Worm (Caenorhabditis elegans): ENCODE results near the gene grl-7.

DNA sequence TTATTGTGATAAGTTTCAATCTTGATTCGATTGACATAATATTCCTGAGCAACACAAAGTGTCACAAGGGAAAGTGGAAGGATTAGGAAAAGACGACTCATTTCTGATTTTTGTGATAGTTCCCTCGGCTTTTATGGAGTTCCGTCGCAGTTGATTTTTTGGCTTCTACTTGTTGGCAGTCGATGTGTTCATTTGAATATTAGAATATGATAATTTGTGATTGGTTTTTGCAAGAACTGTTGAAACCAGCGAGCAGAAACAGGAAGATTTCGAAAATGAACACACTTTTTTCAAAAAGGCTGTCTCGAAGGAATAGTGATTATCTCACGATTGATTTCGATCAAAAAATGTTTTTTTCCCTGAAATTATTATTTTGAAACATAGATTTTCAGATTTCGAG lies 12.6 kb downstream of the grl-7 start, which contains the start of gene T02E9.6:
- TF ChIP-seq dao-5 (tag; optimal IDR thresholded peaks at IDR 0.05) = no peak
- TF ChIP-seq W03F9.2 (tag; optimal IDR thresholded peaks at IDR 0.05) = no peak
- TF ChIP-seq him-1 (tag; optimal IDR thresholded peaks at IDR 0.05) = no peak

All from whole organism, L4/young adult.